Fruit fly (Drosophila melanogaster) whole organism, embryonic: ENCODE data around the gene AMPdeam.

ENCODE experiments used
- Awh ChIP-seq: fragments of 200-800 bp; sonication (Bioruptor generic); IDR thresholded peaks from 2 replicates; pipeline ENCODE4, ENCODE4 v1.3.6; 2022; ENCODE audit warnings: missing biosample characterization, missing genetic modification characterization
- CG11560 ChIP-seq: fragments of 200-800 bp; sonication (Bioruptor generic); IDR thresholded peaks from 3 replicates; pipeline ENCODE4 v1.3.6; 2022; ENCODE audit warnings: missing biosample characterization, missing genetic modification characterization
- CG12299 ChIP-seq: fragments of 200-800 bp; sonication (Bioruptor generic); optimal IDR thresholded peaks from 2 replicates; lab custom pipeline; 2018; ENCODE audit warnings: missing biosample characterization, mild to moderate bottlenecking, missing genetic modification characterization
- CG12659 ChIP-seq: fragments of 200-800 bp; sonication (Bioruptor generic); optimal IDR thresholded peaks from 3 replicates; lab custom pipeline; 2017; ENCODE audit warnings: mild to moderate bottlenecking, missing biosample characterization, missing genetic modification reagents, missing genetic modification characterization
- CG15073 ChIP-seq: fragments of 200-800 bp; sonication (Bioruptor generic); optimal IDR thresholded peaks from 2 replicates; lab custom pipeline; 2016; ENCODE audit warnings: missing biosample characterization, missing genetic modification characterization
- CG1602 ChIP-seq: fragments of 200-800 bp; sonication (Bioruptor generic); optimal IDR thresholded peaks from 3 replicates; lab custom pipeline; 2016; ENCODE audit warnings: missing biosample characterization, missing genetic modification characterization
- CG17359 ChIP-seq: fragments of 200-800 bp; sonication (Bioruptor generic); optimal IDR thresholded peaks from 3 replicates; lab custom pipeline; 2018; ENCODE audit warnings: missing biosample characterization, mild to moderate bottlenecking, missing genetic modification characterization, moderate library complexity
- CG18011 ChIP-seq: fragments of 200-800 bp; sonication (Bioruptor generic); optimal IDR thresholded peaks from 2 replicates; lab custom pipeline; 2017; ENCODE audit warnings: missing biosample characterization, missing genetic modification characterization, mild to moderate bottlenecking, moderate library complexity, missing genotype
- CG18599 ChIP-seq: fragments of 200-800 bp; sonication (Bioruptor generic); optimal IDR thresholded peaks from 3 replicates; lab custom pipeline; 2017; ENCODE audit warnings: missing biosample characterization, missing genetic modification characterization, mild to moderate bottlenecking, moderate library complexity, missing genetic modification reagents
- CG4820 ChIP-seq: fragments of 200-800 bp; sonication (Bioruptor generic); optimal IDR thresholded peaks from 3 replicates; lab custom pipeline; 2016; ENCODE audit warnings: missing biosample characterization, missing genetic modification characterization
- CG5245 ChIP-seq: fragments of 200-800 bp; sonication (Bioruptor generic); optimal IDR thresholded peaks from 3 replicates; lab custom pipeline; 2016; ENCODE audit warnings: missing biosample characterization, missing genetic modification characterization
- CG6254 ChIP-seq: fragments of 200-800 bp; sonication (Bioruptor generic); optimal IDR thresholded peaks from 3 replicates; lab custom pipeline; 2017; ENCODE audit warnings: mild to moderate bottlenecking, missing biosample characterization, missing genetic modification reagents, missing genetic modification characterization
- CG6813 ChIP-seq: fragments of 200-800 bp; sonication (Bioruptor generic); optimal IDR thresholded peaks from 2 replicates; lab custom pipeline; 2017; ENCODE audit warnings: missing biosample characterization, missing genetic modification characterization, mild to moderate bottlenecking, moderate library complexity, missing genetic modification reagents
- CG6854 ChIP-seq: fragments of 200-800 bp; sonication (Bioruptor generic); optimal IDR thresholded peaks from 3 replicates; lab custom pipeline; 2017; ENCODE audit warnings: missing biosample characterization, mild to moderate bottlenecking, missing genetic modification characterization
- CG7357 ChIP-seq: fragments of 200-800 bp; sonication (Bioruptor generic); IDR thresholded peaks from 3 replicates; pipeline ENCODE4 v1.3.6; 2022; ENCODE audit warnings: missing biosample characterization, missing genetic modification characterization
- CG7928 ChIP-seq: fragments of 200-800 bp; sonication (Bioruptor generic); optimal IDR thresholded peaks from 2 replicates; lab custom pipeline; 2017; ENCODE audit warnings: missing biosample characterization, mild to moderate bottlenecking, missing genetic modification characterization
- CG7987 ChIP-seq: fragments of 200-800 bp; sonication (Bioruptor generic); optimal IDR thresholded peaks from 2 replicates; lab custom pipeline; 2018; ENCODE audit warnings: missing biosample characterization, mild to moderate bottlenecking, missing genetic modification characterization, moderate library complexity
- Deaf1 ChIP-seq: fragments of 200-800 bp; optimal IDR thresholded peaks from 3 replicates; lab custom pipeline; 2019; ENCODE audit warnings: missing biosample characterization, mild to moderate bottlenecking, missing genetic modification characterization, moderate library complexity
- GATAe ChIP-seq: fragments of 200-800 bp; sonication (Bioruptor generic); conservative IDR thresholded peaks from 2 replicates; pipeline ENCODE4 v1.3.6; 2022; ENCODE audit warnings: missing biosample characterization, missing genetic modification characterization
- HLH4C ChIP-seq: fragments of 200-800 bp; sonication (Bioruptor generic); IDR thresholded peaks from 3 replicates; pipeline ENCODE4 v1.3.6; 2022; ENCODE audit warnings: missing biosample characterization, missing genetic modification characterization; ENCODE audit not compliant: partially characterized antibody
- Lpt ChIP-seq: fragments of >200 bp; optimal IDR thresholded peaks from 2 replicates; lab custom pipeline; 2018; ENCODE audit warnings: missing biosample characterization, missing genetic modification characterization
- MESR4 ChIP-seq: fragments of 200-800 bp; sonication (Bioruptor generic); optimal IDR thresholded peaks from 2 replicates; lab custom pipeline; 2018; ENCODE audit warnings: missing biosample characterization, mild to moderate bottlenecking, missing genetic modification characterization, moderate library complexity
- Max ChIP-seq: fragments of 200-800 bp; sonication (Bioruptor generic); optimal IDR thresholded peaks from 2 replicates; lab custom pipeline; 2016; ENCODE audit warnings: missing biosample characterization, mild to moderate bottlenecking, missing genetic modification characterization
- Mrtf ChIP-seq: fragments of 200-800 bp; sonication (Bioruptor generic); IDR thresholded peaks from 3 replicates; pipeline ENCODE4 v1.3.6; 2022; ENCODE audit warnings: missing biosample characterization, missing genetic modification characterization
- NC2α ChIP-seq: fragments of 200-800 bp; sonication (Bioruptor generic); optimal IDR thresholded peaks from 2 replicates; lab custom pipeline; 2016; ENCODE audit warnings: missing biosample characterization, missing genetic modification characterization
- NfI ChIP-seq: fragments of 200-800 bp; sonication (Bioruptor generic); optimal IDR thresholded peaks from 3 replicates; lab custom pipeline; 2018; ENCODE audit warnings: missing biosample characterization, mild to moderate bottlenecking, missing genetic modification characterization, moderate library complexity
- Opbp ChIP-seq: fragments of 200-800 bp; sonication (Bioruptor generic); IDR thresholded peaks from 3 replicates; pipeline ENCODE4 v1.3.6; 2022; ENCODE audit warnings: missing biosample characterization, missing genetic modification characterization; ENCODE audit not compliant: partially characterized antibody
- PHDP ChIP-seq: fragments of 200-800 bp; sonication (Bioruptor generic); optimal IDR thresholded peaks from 3 replicates; lab custom pipeline; 2018; ENCODE audit warnings: missing biosample characterization, mild to moderate bottlenecking, missing genetic modification characterization, moderate library complexity
- Stat92E ChIP-seq, 3 experiments: fragments of >200 bp in 2 of 3; fragments of 200-800 bp in 1 of 3; sonication (Bioruptor generic) in 1 of 3; optimal IDR thresholded peaks; 2 replicates each; lab custom pipeline; 2017 to 2019; ENCODE audit warnings: missing biosample characterization in 3 of 3, missing genetic modification characterization in 3 of 3, mild to moderate bottlenecking in 1 of 3, moderate library complexity in 1 of 3
- amos ChIP-seq: fragments of 200-800 bp; sonication (Bioruptor generic); IDR thresholded peaks from 2 replicates; pipeline ENCODE4 v1.3.6; 2022; ENCODE audit warnings: missing biosample characterization, missing genetic modification characterization; ENCODE audit not compliant: partially characterized antibody
- btn ChIP-seq: fragments of 200-800 bp; sonication (Bioruptor generic); optimal IDR thresholded peaks from 2 replicates; lab custom pipeline; 2016; ENCODE audit warnings: missing biosample characterization, missing genetic modification characterization
- chinmo ChIP-seq: fragments of 200-800 bp; sonication (Bioruptor generic); IDR thresholded peaks from 4 replicates; pipeline ENCODE4 v1.3.6; 2022; ENCODE audit warnings: missing biosample characterization, missing genetic modification characterization; ENCODE audit not compliant: partially characterized antibody
- croc ChIP-seq: fragments of 200-800 bp; sonication (Bioruptor generic); conservative IDR thresholded peaks from 3 replicates; pipeline ENCODE4 v1.3.6; 2022; ENCODE audit warnings: missing biosample characterization, missing genetic modification characterization
- da ChIP-seq: fragments of 200-800 bp; sonication (Bioruptor generic); optimal IDR thresholded peaks from 2 replicates; lab custom pipeline; 2016; ENCODE audit warnings: missing biosample characterization, missing genetic modification characterization
- dm ChIP-seq: fragments of 200-800 bp; sonication (Bioruptor generic); optimal IDR thresholded peaks from 3 replicates; lab custom pipeline; 2016; ENCODE audit warnings: missing biosample characterization, missing genetic modification characterization
- en ChIP-seq: fragments of 200-800 bp; sonication (Bioruptor generic); optimal IDR thresholded peaks from 2 replicates; lab custom pipeline; 2016; ENCODE audit warnings: missing biosample characterization, missing genetic modification characterization
- gt ChIP-seq: fragments of 200-800 bp; sonication (Bioruptor generic); IDR thresholded peaks from 2 replicates; pipeline ENCODE4 v1.3.6; 2022; ENCODE audit warnings: missing biosample characterization, missing genetic modification characterization
- insv ChIP-seq, 2 experiments: fragments of 200-800 bp; sonication (Bioruptor generic); optimal IDR thresholded peaks; 3 replicates each; lab custom pipeline; 2016 to 2018; ENCODE audit warnings: missing biosample characterization in 2 of 2, missing genetic modification characterization in 2 of 2
- knrl ChIP-seq: fragments of 200-800 bp; sonication (Bioruptor generic); IDR thresholded peaks from 3 replicates; pipeline ENCODE4 v1.3.6; 2022; ENCODE audit warnings: missing biosample characterization, missing genetic modification characterization; ENCODE audit not compliant: partially characterized antibody
- lov ChIP-seq, 2 experiments: fragments of 200-800 bp in 1 of 2; fragments of >200 bp in 1 of 2; sonication (Bioruptor generic) in 1 of 2; IDR thresholded peaks in 1 of 2; optimal IDR thresholded peaks in 1 of 2; 2 replicates in 1 of 2; 3 replicates in 1 of 2; pipeline versions ENCODE4 v1.3.6 to Lab custom; 2017 to 2022; ENCODE audit warnings: missing biosample characterization in 1 of 2, missing genetic modification characterization in 1 of 2
- mld ChIP-seq: fragments of 200-800 bp; sonication (Bioruptor generic); IDR thresholded peaks from 3 replicates; pipeline ENCODE4 v1.3.6; 2022; ENCODE audit warnings: missing biosample characterization, missing genetic modification characterization; ENCODE audit not compliant: partially characterized antibody
- pb ChIP-seq: fragments of 200-800 bp; sonication (Bioruptor generic); optimal IDR thresholded peaks from 3 replicates; lab custom pipeline; 2016; ENCODE audit warnings: missing biosample characterization, missing genetic modification characterization
- pho ChIP-seq: fragments of 200-800 bp; sonication (Bioruptor generic); optimal IDR thresholded peaks from 2 replicates; lab custom pipeline; 2016; ENCODE audit warnings: missing biosample characterization, missing genetic modification characterization
- pzg ChIP-seq: fragments of 200-800 bp; sonication (Bioruptor generic); optimal IDR thresholded peaks from 3 replicates; lab custom pipeline; 2018; ENCODE audit warnings: missing biosample characterization, mild to moderate bottlenecking, missing genetic modification characterization, moderate library complexity
- ssp ChIP-seq: fragments of 200-800 bp; sonication (Bioruptor generic); IDR thresholded peaks from 2 replicates; pipeline ENCODE4 v1.3.6; 2022; ENCODE audit warnings: missing biosample characterization, missing genetic modification characterization
- tin ChIP-seq: fragments of 200-800 bp; sonication (Bioruptor generic); optimal IDR thresholded peaks from 3 replicates; lab custom pipeline; 2016; ENCODE audit warnings: missing biosample characterization, missing genetic modification characterization
- toy ChIP-seq: fragments of 200-800 bp; sonication (Bioruptor generic); IDR thresholded peaks from 2 replicates; pipeline ENCODE4 v1.3.6; 2022; ENCODE audit warnings: missing biosample characterization, missing genetic modification characterization
- z ChIP-seq: fragments of 200-800 bp; sonication (Bioruptor generic); IDR thresholded peaks from 3 replicates; pipeline ENCODE4 v1.3.6; 2022; ENCODE audit warnings: missing biosample characterization, missing genetic modification characterization
- zfh2 ChIP-seq: fragments of 200-800 bp; sonication (Bioruptor generic); optimal IDR thresholded peaks from 2 replicates; lab custom pipeline; 2016; ENCODE audit warnings: missing biosample characterization, missing genetic modification characterization

Gene AMPdeam

dm6 chrX:13820310-13821038 is 25.2 kb downstream of the AMPdeam start (continued):
- TF ChIP-seq NC2α (GFP tag; lab: Kevin White, UChicago): no peak
- TF ChIP-seq HLH4C (GFP tag; lab: Robert Waterston, UW): no peak
- TF ChIP-seq en: no peak
- TF ChIP-seq tin (GFP tag; lab: Kevin White, UChicago): no peak
- TF ChIP-seq CG4820 (GFP tag; lab: Kevin White, UChicago): no peak
- TF ChIP-seq GATAe (GFP tag; lab: Robert Waterston, UW): no peak
- TF ChIP-seq PHDP (tag; lab: Kevin White, UChicago): peak; percentile 22
- TF ChIP-seq CG6254: peak; percentile 19
- no peak for TF ChIP-seq Stat92E (GFP tag; optimal IDR thresholded peaks at IDR 0.05; lab: Kevin White, UChicago)
- TF ChIP-seq ssp (GFP tag; lab: Robert Waterston, UW): no peak
- TF ChIP-seq chinmo: no peak
- TF ChIP-seq Awh (GFP tag; lab: Robert Waterston, UW): 0 out of 2 replicates have a peak, but pooled peaks have one; percentile 48
- TF ChIP-seq CG17359 (tag; lab: Kevin White, UChicago): peak; percentile 21
- no peak for TF ChIP-seq CG6854
- TF ChIP-seq zfh2 (GFP tag; lab: Kevin White, UChicago): no peak
- no peak for TF ChIP-seq dm (GFP tag; lab: Kevin White, UChicago)
- TF ChIP-seq CG7928 (GFP tag; lab: Kevin White, UChicago): no peak
- TF ChIP-seq mld (GFP tag; lab: Robert Waterston, UW): no peak
- no peak for TF ChIP-seq pb (GFP tag; lab: Kevin White, UChicago)
- no peak for TF ChIP-seq CG1602 (GFP tag; lab: Kevin White, UChicago)
- TF ChIP-seq CG5245 (GFP tag; lab: Kevin White, UChicago): no peak
- no peak for TF ChIP-seq CG7357 (GFP tag; lab: Robert Waterston, UW)
- no peak for TF ChIP-seq CG18011 (GFP tag; lab: Kevin White, UChicago)
- TF ChIP-seq amos (GFP tag; lab: Robert Waterston, UW): no peak
- TF ChIP-seq insv (GFP tag; optimal IDR thresholded peaks at IDR 0.05; lab: Kevin White, UChicago): no peak
- TF ChIP-seq CG18599 (GFP tag; lab: Kevin White, UChicago): peak; percentile 29
- peak; percentile 4 for TF ChIP-seq CG6813 (GFP tag; lab: Kevin White, UChicago)
- TF ChIP-seq Lpt: no peak
- no peak for TF ChIP-seq Max (GFP tag; lab: Kevin White, UChicago)
- TF ChIP-seq MESR4 (GFP tag; lab: Kevin White, UChicago): no peak
- no peak for TF ChIP-seq CG12299 (tag; lab: Kevin White, UChicago)
- TF ChIP-seq Mrtf: no peak
- no peak for TF ChIP-seq lov (optimal IDR thresholded peaks at IDR 0.05; lab: Kevin White, UChicago)
- TF ChIP-seq lov (GFP tag; IDR thresholded peaks at IDR 0.05; lab: Robert Waterston, UW): no peak
- peak; percentile 80 for TF ChIP-seq z (GFP tag; lab: Robert Waterston, UW)
- no peak for TF ChIP-seq pzg (GFP tag; lab: Kevin White, UChicago)
- no peak for TF ChIP-seq btn (GFP tag; lab: Kevin White, UChicago)
- TF ChIP-seq gt: no peak
- TF ChIP-seq knrl: no peak
- TF ChIP-seq CG11560 (tag; lab: Robert Waterston, UW): no peak
- peak; percentile 16 for TF ChIP-seq CG12659 (GFP tag; lab: Kevin White, UChicago)
- TF ChIP-seq pho: no peak
- peak; percentile 21 for TF ChIP-seq CG7987 (GFP tag; lab: Kevin White, UChicago)
- no peak for TF ChIP-seq croc (GFP tag; lab: Robert Waterston, UW)
- no peak for TF ChIP-seq Opbp
- no peak for TF ChIP-seq NfI (GFP tag; lab: Kevin White, UChicago)
- TF ChIP-seq CG15073 (GFP tag; lab: Kevin White, UChicago): no peak
- no peak for TF ChIP-seq toy (GFP tag; lab: Robert Waterston, UW)
- TF ChIP-seq Deaf1 (tag; lab: Kevin White, UChicago): no peak
- TF ChIP-seq da: no peak
